Fruit fly (Drosophila melanogaster) whole organism, pupa: ENCODE results near the gene CG32259.

Source experiments
- CG13204 ChIP-seq: fragments of 200-800 bp; sonication (Bioruptor generic); optimal IDR thresholded peaks from 2 replicates; lab custom pipeline; 2018; ENCODE audit warnings: missing biosample characterization, mild to moderate bottlenecking, missing genetic modification characterization, moderate library complexity
- CG15710 ChIP-seq: fragments of 200-800 bp; sonication (Bioruptor generic); optimal IDR thresholded peaks from 2 replicates; lab custom pipeline; 2018; ENCODE audit warnings: missing biosample characterization, mild to moderate bottlenecking, missing genetic modification characterization, moderate library complexity
- CG8159 ChIP-seq: fragments of 200-800 bp; sonication (Bioruptor generic); optimal IDR thresholded peaks from 3 replicates; lab custom pipeline; 2018; ENCODE audit warnings: missing biosample characterization, mild to moderate bottlenecking, missing genetic modification characterization, moderate library complexity
- EcR ChIP-seq: fragments of 200-800 bp; sonication (Bioruptor generic); optimal IDR thresholded peaks from 3 replicates; lab custom pipeline; 2019; ENCODE audit warnings: missing biosample characterization, missing genetic modification characterization, mild to moderate bottlenecking, moderate library complexity, missing genetic modification reagents
- Pif1B ChIP-seq: fragments of 200-800 bp; sonication (Bioruptor generic); optimal IDR thresholded peaks from 3 replicates; lab custom pipeline; 2016; ENCODE audit warnings: missing biosample characterization, missing genetic modification characterization
- gl ChIP-seq: fragments of 200-800 bp; sonication (Bioruptor generic); optimal IDR thresholded peaks from 2 replicates; lab custom pipeline; 2018; ENCODE audit warnings: missing biosample characterization, mild to moderate bottlenecking, missing genetic modification characterization
- rn ChIP-seq: fragments of 200-800 bp; sonication (Bioruptor generic); IDR thresholded peaks from 2 replicates; pipeline ENCODE4 v1.3.6; 2022; ENCODE audit warnings: missing biosample characterization, missing genetic modification characterization

- TF ChIP-seq Pif1B (GFP tag; lab: Kevin White, UChicago), result no peak
- no peak for TF ChIP-seq CG8159
- no peak for TF ChIP-seq gl (tag; lab: Kevin White, UChicago)
- peak; percentile 70 for TF ChIP-seq EcR (GFP tag; lab: Kevin White, UChicago)
- TF ChIP-seq CG13204, result no peak
- TF ChIP-seq rn (GFP tag; lab: Robert Waterston, UW), result no peak
- no peak for TF ChIP-seq CG15710 (tag; lab: Kevin White, UChicago)
Measured at dm6 chr3L:4099194-4099593, 30.0 kb downstream of the CG32259 start.
